5 worm cellular contexts compared by ENCODE assay signal in genomic region chrV:8000929-8001513, ce11.
TF ChIP-seq lines count a peak whose summit lies in the region.

Y97E10AR.1 (plus strand) TSS chrV:8001463.

TF ChIP-seq in whole organism, L1 larva, 84 proteins besides CTCF, POLR2A, EP300 and RAD21 (continues in another document):
- TF ChIP-seq skn-1 (tag; optimal IDR thresholded peaks at IDR 0.05; lab: Kevin White, UChicago) (peak; percentile 47), zag-1 (tag; optimal IDR thresholded peaks at IDR 0.05; lab: Kevin White, UChicago) (peak; percentile 72), lin-35 (GFP tag; optimal IDR thresholded peaks at IDR 0.05; lab: Kevin White, UChicago) (peak; percentile 40 to 64), ces-1 (GFP tag; optimal IDR thresholded peaks at IDR 0.05; lab: Kevin White, UChicago) (no peak), aha-1 (tag; optimal IDR thresholded peaks at IDR 0.05; lab: Kevin White, UChicago) (no peak), fos-1 (tag; optimal IDR thresholded peaks at IDR 0.05; lab: Kevin White, UChicago) (no peak), elt-3 (tag; optimal IDR thresholded peaks at IDR 0.05; lab: Kevin White, UChicago) (peak in 1 of 6 experiments; percentile 7), lin-13 (GFP tag; optimal IDR thresholded peaks at IDR 0.05; lab: Kevin White, UChicago) (peak; percentile 50), jun-1 (tag; optimal IDR thresholded peaks at IDR 0.05; lab: Kevin White, UChicago) (peak; percentile 48), sup-37 (GFP tag; optimal IDR thresholded peaks at IDR 0.05; lab: Kevin White, UChicago) (no peak), hlh-17 (GFP tag; optimal IDR thresholded peaks at IDR 0.05; lab: Kevin White, UChicago; ENCODE audit: borderline replicate concordance) (no peak), hlh-4 (tag; optimal IDR thresholded peaks at IDR 0.05; lab: Kevin White, UChicago) (no peak), lin-39 (tag; optimal IDR thresholded peaks at IDR 0.05; lab: Kevin White, UChicago) (peak; percentile 51), vab-15 (tag; optimal IDR thresholded peaks at IDR 0.05; lab: Kevin White, UChicago) (no peak), nhr-12 (tag; optimal IDR thresholded peaks at IDR 0.05; lab: Kevin White, UChicago) (no peak), snpc-4 (tag; optimal IDR thresholded peaks at IDR 0.05; lab: Kevin White, UChicago) (peak; percentile 3), elt-2 (tag; optimal IDR thresholded peaks at IDR 0.05; lab: Kevin White, UChicago) (peak; percentile 81), ceh-8 (GFP tag; optimal IDR thresholded peaks at IDR 0.05; lab: Kevin White, UChicago) (peak; percentile 22)

TF ChIP-seq in whole organism, L3 larva, 47 proteins besides CTCF, POLR2A, EP300 and RAD21 (continues in another document):
- TF ChIP-seq fkh-2 (tag; optimal IDR thresholded peaks at IDR 0.05; lab: Kevin White, UChicago): peak; percentile 86
- peak; percentile 48 for TF ChIP-seq nhr-23 (tag; optimal IDR thresholded peaks at IDR 0.05; lab: Kevin White, UChicago)
- TF ChIP-seq nhr-76 (tag; optimal IDR thresholded peaks at IDR 0.05; lab: Kevin White, UChicago): no peak
- no peak for TF ChIP-seq nhr-12 (tag; optimal IDR thresholded peaks at IDR 0.05; lab: Kevin White, UChicago)
- TF ChIP-seq R02D3.7 (tag; optimal IDR thresholded peaks at IDR 0.05; lab: Kevin White, UChicago): peak; percentile 15
- TF ChIP-seq ama-1 (optimal IDR thresholded peaks at IDR 0.05; lab: Kevin White, UChicago): no peak
- no peak for TF ChIP-seq ztf-11 (tag; optimal IDR thresholded peaks at IDR 0.05; lab: Kevin White, UChicago)
- no peak for TF ChIP-seq daf-12 (tag; optimal IDR thresholded peaks at IDR 0.05; lab: Kevin White, UChicago)
- no peak for TF ChIP-seq ceh-16 (tag; optimal IDR thresholded peaks at IDR 0.05; lab: Kevin White, UChicago)
- TF ChIP-seq skn-1 (tag; optimal IDR thresholded peaks at IDR 0.05; lab: Kevin White, UChicago): no peak
- no peak for TF ChIP-seq lsy-12 (tag; optimal IDR thresholded peaks at IDR 0.05; lab: Kevin White, UChicago)
- peak; percentile 62 for TF ChIP-seq lin-15B (tag; optimal IDR thresholded peaks at IDR 0.05; lab: Kevin White, UChicago)
- peak; percentile 82 for TF ChIP-seq nfya-1 (tag; optimal IDR thresholded peaks at IDR 0.05; lab: Kevin White, UChicago; ENCODE audit: insufficient read depth)
- TF ChIP-seq lin-39 (tag; optimal IDR thresholded peaks at IDR 0.05; lab: Kevin White, UChicago): peak; percentile 14
- no peak for TF ChIP-seq elt-3 (tag; optimal IDR thresholded peaks at IDR 0.05; lab: Kevin White, UChicago)
- no peak for TF ChIP-seq nhr-237 (tag; optimal IDR thresholded peaks at IDR 0.05; lab: Kevin White, UChicago)
- TF ChIP-seq unc-62 (GFP tag; optimal IDR thresholded peaks at IDR 0.05; lab: Kevin White, UChicago): peak; percentile 50
- no peak for TF ChIP-seq nhr-43 (tag; optimal IDR thresholded peaks at IDR 0.05; lab: Kevin White, UChicago; ENCODE audit: poor library complexity, severe bottlenecking)
- no peak for TF ChIP-seq nhr-28 (tag; optimal IDR thresholded peaks at IDR 0.05; lab: Kevin White, UChicago)

TF ChIP-seq in whole organism, early embryonic, 17 proteins besides CTCF, POLR2A, EP300 and RAD21:
- TF ChIP-seq F13C5.2 (tag; optimal IDR thresholded peaks at IDR 0.05; lab: Kevin White, UChicago) (peak; percentile 22), ets-7 (tag; optimal IDR thresholded peaks at IDR 0.05; lab: Kevin White, UChicago) (no peak), hmg-4 (GFP tag; optimal IDR thresholded peaks at IDR 0.05; lab: Kevin White, UChicago) (peak; percentile 40), hnd-1 (tag; optimal IDR thresholded peaks at IDR 0.05; lab: Kevin White, UChicago) (peak; percentile 16)

TF ChIP-seq in whole organism, midembryonic, 9 proteins besides CTCF, POLR2A, EP300 and RAD21:
- no peak for TF ChIP-seq med-1 (GFP tag; optimal IDR thresholded peaks at IDR 0.05; lab: Kevin White, UChicago; ENCODE audit: insufficient read depth)
- TF ChIP-seq cog-1 (tag; optimal IDR thresholded peaks at IDR 0.05; lab: Kevin White, UChicago): peak; percentile 72
- TF ChIP-seq ztf-23 (GFP tag; IDR thresholded peaks at IDR 0.05; lab: Robert Waterston, UW): peak; percentile 5; the same call in 1 of the 2 replicates

TF ChIP-seq in whole organism, young adult, 124 proteins besides CTCF, POLR2A, EP300 and RAD21 (continues in another document):
- no peak for TF ChIP-seq bed-2 (GFP tag; IDR thresholded peaks at IDR 0.05; lab: Robert Waterston, UW)
- TF ChIP-seq rcor-1 (GFP tag; IDR thresholded peaks at IDR 0.05; lab: Robert Waterston, UW): 0 out of 2 replicates have a peak, but pooled peaks have one; percentile 21
- 0 out of 2 replicates have a peak, but pooled peaks have one; percentile 68 for TF ChIP-seq Y53G8AR.9 (GFP tag; conservative IDR thresholded peaks at IDR 0.05; lab: Robert Waterston, UW)
- TF ChIP-seq lsl-1 (GFP tag; optimal IDR thresholded peaks at IDR 0.05; lab: Kevin White, UChicago): no peak
- TF ChIP-seq efl-1 (GFP tag; optimal IDR thresholded peaks at IDR 0.05; lab: Kevin White, UChicago): no peak
- no peak for TF ChIP-seq madf-6 (GFP tag; IDR thresholded peaks at IDR 0.05; lab: Robert Waterston, UW)
- no peak for TF ChIP-seq hlh-12 (tag; optimal IDR thresholded peaks at IDR 0.05; lab: Kevin White, UChicago)
- TF ChIP-seq attf-3 (GFP tag; conservative IDR thresholded peaks at IDR 0.05; lab: Robert Waterston, UW): no peak
- peak; percentile 27 for TF ChIP-seq ceh-27 (GFP tag; optimal IDR thresholded peaks at IDR 0.05; lab: Kevin White, UChicago)
- TF ChIP-seq gei-17 (GFP tag; optimal IDR thresholded peaks at IDR 0.05; lab: Kevin White, UChicago): no peak
- TF ChIP-seq ets-4 (GFP tag; optimal IDR thresholded peaks at IDR 0.05; lab: Kevin White, UChicago): peak; percentile 52
- TF ChIP-seq nhr-120 (GFP tag; IDR thresholded peaks at IDR 0.05; lab: Robert Waterston, UW): no peak
- 0 out of 2 replicates have a peak, but pooled peaks have one; percentile 30 for TF ChIP-seq madf-3 (GFP tag; IDR thresholded peaks at IDR 0.05; lab: Robert Waterston, UW)
- TF ChIP-seq madf-10 (tag; optimal IDR thresholded peaks at IDR 0.05; lab: Kevin White, UChicago): peak; percentile 29
- no peak for TF ChIP-seq Y79H2A.3 (GFP tag; conservative IDR thresholded peaks at IDR 0.05; lab: Robert Waterston, UW)
- no peak for TF ChIP-seq F39B2.1 (GFP tag; IDR thresholded peaks at IDR 0.05; lab: Robert Waterston, UW)
- no peak for TF ChIP-seq rpc-1 (optimal IDR thresholded peaks at IDR 0.05; lab: Kevin White, UChicago)
- TF ChIP-seq rpc-1 (tag; optimal IDR thresholded peaks at IDR 0.05; lab: Kevin White, UChicago): no peak
- TF ChIP-seq lin-40 (tag; optimal IDR thresholded peaks at IDR 0.05; lab: Kevin White, UChicago): peak; percentile 84
- TF ChIP-seq aptf-3 (GFP tag; IDR thresholded peaks at IDR 0.05; lab: Robert Waterston, UW): no peak
- TF ChIP-seq B0019.2 (GFP tag; conservative IDR thresholded peaks at IDR 0.05; lab: Robert Waterston, UW): no peak
- peak; percentile 75 for TF ChIP-seq ztf-22 (GFP tag; optimal IDR thresholded peaks at IDR 0.05; lab: Kevin White, UChicago)
- TF ChIP-seq lin-35 (GFP tag; optimal IDR thresholded peaks at IDR 0.05; lab: Kevin White, UChicago): peak in 1 of 3 experiments; percentile 80
- TF ChIP-seq C17E4.6 (GFP tag; IDR thresholded peaks at IDR 0.05; lab: Robert Waterston, UW): no peak
- no peak for TF ChIP-seq F49E8.2 (tag; optimal IDR thresholded peaks at IDR 0.05; lab: Kevin White, UChicago; ENCODE audit: insufficient read depth)
- TF ChIP-seq somi-1 (GFP tag; optimal IDR thresholded peaks at IDR 0.05; lab: Kevin White, UChicago): no peak
- no peak for TF ChIP-seq chd-7 (tag; optimal IDR thresholded peaks at IDR 0.05; lab: Kevin White, UChicago)
- no peak for TF ChIP-seq Y67H2A.10 (GFP tag; conservative IDR thresholded peaks at IDR 0.05; lab: Robert Waterston, UW)
- TF ChIP-seq F57A8.1 (GFP tag; optimal IDR thresholded peaks at IDR 0.05; lab: Kevin White, UChicago): no peak
- TF ChIP-seq tlf-1 (GFP tag; optimal IDR thresholded peaks at IDR 0.05; lab: Kevin White, UChicago): peak; percentile 35
- TF ChIP-seq hmg-20 (GFP tag; IDR thresholded peaks at IDR 0.05; lab: Robert Waterston, UW): no peak
- TF ChIP-seq F22D6.2 (tag; optimal IDR thresholded peaks at IDR 0.05; lab: Kevin White, UChicago): no peak
- peak; percentile 85 for TF ChIP-seq atf-7 (tag; optimal IDR thresholded peaks at IDR 0.05; lab: Kevin White, UChicago)
- TF ChIP-seq F57C9.4 (tag; optimal IDR thresholded peaks at IDR 0.05; lab: Kevin White, UChicago): no peak
- no peak for TF ChIP-seq hsf-1 (GFP tag; IDR thresholded peaks at IDR 0.05; lab: Robert Waterston, UW)
- TF ChIP-seq ekl-4 (GFP tag; IDR thresholded peaks at IDR 0.05; lab: Robert Waterston, UW): no peak
- TF ChIP-seq Y53F4B.3 (GFP tag; IDR thresholded peaks at IDR 0.05; lab: Robert Waterston, UW): no peak
- TF ChIP-seq hrde-1 (tag; optimal IDR thresholded peaks at IDR 0.05; lab: Kevin White, UChicago; ENCODE audit: borderline replicate concordance): no peak
- no peak for TF ChIP-seq lir-1 (GFP tag; conservative IDR thresholded peaks at IDR 0.05; lab: Robert Waterston, UW)
- TF ChIP-seq mcd-1 (GFP tag; IDR thresholded peaks at IDR 0.05; lab: Robert Waterston, UW): no peak; the same call in 1 of the 2 replicates
- no peak for TF ChIP-seq sea-2 (GFP tag; IDR thresholded peaks at IDR 0.05; lab: Robert Waterston, UW)
- no peak for TF ChIP-seq ceh-79 (tag; optimal IDR thresholded peaks at IDR 0.05; lab: Kevin White, UChicago)
- no peak for TF ChIP-seq nfya-1 (tag; optimal IDR thresholded peaks at IDR 0.05; lab: Kevin White, UChicago; ENCODE audit: borderline replicate concordance, insufficient read depth)
- TF ChIP-seq ztf-25 (GFP tag; IDR thresholded peaks at IDR 0.05; lab: Robert Waterston, UW): no peak
- peak; percentile 49; the same call in 1 of the 2 replicates for TF ChIP-seq nfyb-1 (GFP tag; IDR thresholded peaks at IDR 0.05; lab: Robert Waterston, UW)
- no peak for TF ChIP-seq ztf-6 (GFP tag; IDR thresholded peaks at IDR 0.05; lab: Robert Waterston, UW)
- no peak for TF ChIP-seq repo-1 (tag; optimal IDR thresholded peaks at IDR 0.05; lab: Kevin White, UChicago)
- no peak for TF ChIP-seq fkh-3 (tag; optimal IDR thresholded peaks at IDR 0.05; lab: Kevin White, UChicago)
- no peak for TF ChIP-seq F52B5.7 (tag; optimal IDR thresholded peaks at IDR 0.05; lab: Kevin White, UChicago)
- no peak; the same call in 1 of the 2 replicates for TF ChIP-seq dox-1 (GFP tag; IDR thresholded peaks at IDR 0.05; lab: Robert Waterston, UW)
- TF ChIP-seq C06A6.2 (GFP tag; conservative IDR thresholded peaks at IDR 0.05; lab: Robert Waterston, UW): no peak; the same call in 1 of the 2 replicates
- TF ChIP-seq ccch-3 (GFP tag; optimal IDR thresholded peaks at IDR 0.05; lab: Kevin White, UChicago): no peak
- no peak for TF ChIP-seq ztf-28 (GFP tag; IDR thresholded peaks at IDR 0.05; lab: Robert Waterston, UW)

Comparison
In these comparisons a context has a peak if more than half of its experiments do, and no peak if none do; other contexts are left out.
1. Of the 8 proteins assayed by ChIP-seq in both whole organism, young adult and whole organism, L1 larva: peak only in whole organism, young adult: nhr-90 and unc-62; only in whole organism, L1 larva: dpl-1 and efl-1; in both: snpc-4; in neither: 2; mixed calls (peak in some experiments, not most) for 1.